Fruit fly (Drosophila melanogaster) whole organism, embryonic: ENCODE results near the gene CG44476.

Experiments used
- Atf-2 ChIP-seq: fragments of 200-800 bp; sonication (Bioruptor generic); optimal IDR thresholded peaks from 2 replicates; lab custom pipeline; 2016; ENCODE audit warnings: missing biosample characterization, missing genetic modification characterization
- Bteb2 ChIP-seq: fragments of 200-800 bp; sonication (Bioruptor generic); optimal IDR thresholded peaks from 2 replicates; lab custom pipeline; 2016; ENCODE audit warnings: missing biosample characterization, missing genetic modification characterization
- CG10209 ChIP-seq: fragments of 200-800 bp; sonication (Bioruptor generic); optimal IDR thresholded peaks from 3 replicates; lab custom pipeline; 2017; ENCODE audit warnings: missing biosample characterization, mild to moderate bottlenecking, missing genetic modification characterization, missing genetic modification reagents
- CG11247 ChIP-seq: fragments of 200-800 bp; sonication (Bioruptor generic); IDR thresholded peaks from 2 replicates; pipeline ENCODE4 v1.3.6; 2022; ENCODE audit warnings: missing biosample characterization, missing genetic modification characterization
- CG11504 ChIP-seq: fragments of 200-800 bp; sonication (Bioruptor generic); optimal IDR thresholded peaks from 3 replicates; lab custom pipeline; 2019; ENCODE audit warnings: missing biosample characterization, mild to moderate bottlenecking, missing genetic modification characterization, moderate library complexity
- CG15269 ChIP-seq: fragments of 200-800 bp; sonication (Bioruptor generic); optimal IDR thresholded peaks from 2 replicates; lab custom pipeline; 2018; ENCODE audit warnings: missing biosample characterization, mild to moderate bottlenecking, missing genetic modification characterization, moderate library complexity
- CG1603 ChIP-seq: fragments of 200-800 bp; sonication (Bioruptor generic); optimal IDR thresholded peaks from 2 replicates; lab custom pipeline; 2019; ENCODE audit warnings: missing biosample characterization, mild to moderate bottlenecking, missing genetic modification characterization, moderate library complexity
- CG2889 ChIP-seq: fragments of 200-800 bp; sonication (Bioruptor generic); IDR thresholded peaks from 3 replicates; pipeline ENCODE4 v1.3.6; 2022; ENCODE audit warnings: missing biosample characterization, missing genetic modification characterization
- CG4282 ChIP-seq: fragments of 200-800 bp; sonication (Bioruptor generic); optimal IDR thresholded peaks from 2 replicates; lab custom pipeline; 2016; ENCODE audit warnings: missing biosample characterization, missing genetic modification characterization
- CG4424 ChIP-seq: fragments of 200-800 bp; sonication (Bioruptor generic); optimal IDR thresholded peaks from 3 replicates; lab custom pipeline; 2016; ENCODE audit warnings: missing biosample characterization, missing genetic modification characterization
- CG4854 ChIP-seq: fragments of 200-800 bp; sonication (Bioruptor generic); optimal IDR thresholded peaks from 2 replicates; lab custom pipeline; 2016; ENCODE audit warnings: missing biosample characterization, missing genetic modification characterization, inconsistent platforms
- CG6654 ChIP-seq: fragments of 200-800 bp; sonication (Bioruptor generic); optimal IDR thresholded peaks from 2 replicates; lab custom pipeline; 2017; ENCODE audit warnings: missing biosample characterization, mild to moderate bottlenecking, missing genetic modification characterization
- CG6791 ChIP-seq: fragments of 200-800 bp; sonication (Bioruptor generic); IDR thresholded peaks from 3 replicates; pipeline ENCODE4 v1.3.6; 2022; ENCODE audit warnings: missing biosample characterization, missing genetic modification characterization; ENCODE audit not compliant: partially characterized antibody
- CG8281 ChIP-seq: fragments of 200-800 bp; sonication (Bioruptor generic); optimal IDR thresholded peaks from 2 replicates; lab custom pipeline; 2018; ENCODE audit warnings: missing biosample characterization, mild to moderate bottlenecking, missing genetic modification characterization, moderate library complexity
- CG8290 ChIP-seq, 3 experiments: fragments of 200-800 bp; sonication (Bioruptor generic); optimal IDR thresholded peaks; 2 replicates each; lab custom pipeline; 2016 to 2019; ENCODE audit warnings: missing biosample characterization in 3 of 3, missing genetic modification characterization in 3 of 3, mild to moderate bottlenecking in 2 of 3, moderate library complexity in 1 of 3
- CG8359 ChIP-seq: fragments of 200-800 bp; sonication (Bioruptor generic); optimal IDR thresholded peaks from 2 replicates; lab custom pipeline; 2017; ENCODE audit warnings: missing biosample characterization, mild to moderate bottlenecking, missing genetic modification characterization, borderline replicate concordance
- CG9876 ChIP-seq: fragments of 200-800 bp; sonication (Bioruptor generic); optimal IDR thresholded peaks from 2 replicates; lab custom pipeline; 2016; ENCODE audit warnings: missing biosample characterization, missing genetic modification characterization
- Camta ChIP-seq: fragments of 200-800 bp; sonication (Bioruptor generic); optimal IDR thresholded peaks from 2 replicates; lab custom pipeline; 2016; ENCODE audit warnings: missing biosample characterization, missing genetic modification characterization
- CkIIα-i1 ChIP-seq: fragments of 200-800 bp; sonication (Bioruptor generic); IDR thresholded peaks from 2 replicates; pipeline ENCODE4 v1.3.6; 2022; ENCODE audit warnings: missing biosample characterization, missing genetic modification characterization
- CoRest ChIP-seq: fragments of 200-800 bp; sonication (Bioruptor generic); optimal IDR thresholded peaks from 3 replicates; lab custom pipeline; 2018; ENCODE audit warnings: missing biosample characterization, mild to moderate bottlenecking, missing genetic modification characterization, moderate library complexity
- D19B ChIP-seq: fragments of 200-800 bp; sonication (Bioruptor generic); optimal IDR thresholded peaks from 2 replicates; lab custom pipeline; 2017; ENCODE audit warnings: missing biosample characterization, mild to moderate bottlenecking, missing genetic modification characterization
- Dbx ChIP-seq: fragments of 200-800 bp; sonication (Bioruptor generic); IDR thresholded peaks from 3 replicates; pipeline ENCODE4 v1.3.6; 2022; ENCODE audit warnings: missing biosample characterization, missing genetic modification characterization
- HmgD ChIP-seq: fragments of 200-800 bp; sonication (Bioruptor generic); optimal IDR thresholded peaks from 3 replicates; lab custom pipeline; 2016; ENCODE audit warnings: missing biosample characterization, missing genetic modification characterization
- Hr78 ChIP-seq, 2 experiments: fragments of 200-800 bp in 1 of 2; fragments of >200 bp in 1 of 2; sonication (Bioruptor generic) in 1 of 2; optimal IDR thresholded peaks; 2 replicates each; lab custom pipeline; 2017 to 2019; ENCODE audit warnings: missing biosample characterization in 2 of 2, missing genetic modification characterization in 2 of 2, mild to moderate bottlenecking in 1 of 2, moderate library complexity in 1 of 2
- Jarid2 ChIP-seq: fragments of 200-800 bp; sonication (Bioruptor generic); optimal IDR thresholded peaks from 3 replicates; lab custom pipeline; 2017; ENCODE audit warnings: mild to moderate bottlenecking, missing biosample characterization, missing genetic modification reagents, missing genetic modification characterization
- Lhr ChIP-seq: fragments of 200-800 bp; sonication (Bioruptor generic); optimal IDR thresholded peaks from 3 replicates; lab custom pipeline; 2017; ENCODE audit warnings: mild to moderate bottlenecking, missing biosample characterization, missing genetic modification reagents, missing genetic modification characterization
- MBD-R2 ChIP-seq: fragments of 200-800 bp; sonication (Bioruptor generic); IDR thresholded peaks from 2 replicates; pipeline ENCODE4 v1.3.6; 2022; ENCODE audit warnings: missing biosample characterization, missing genetic modification characterization
- NC2α ChIP-seq: fragments of 200-800 bp; sonication (Bioruptor generic); optimal IDR thresholded peaks from 2 replicates; lab custom pipeline; 2016; ENCODE audit warnings: missing biosample characterization, missing genetic modification characterization
- NK7.1 ChIP-seq: fragments of 200-800 bp; sonication (Bioruptor generic); optimal IDR thresholded peaks from 3 replicates; lab custom pipeline; 2016; ENCODE audit warnings: missing biosample characterization, missing genetic modification characterization
- Oaz ChIP-seq: fragments of 200-800 bp; sonication (Bioruptor generic); IDR thresholded peaks from 2 replicates; pipeline ENCODE4 v1.3.6; 2022; ENCODE audit warnings: missing biosample characterization, missing genetic modification characterization
- Opbp ChIP-seq: fragments of 200-800 bp; sonication (Bioruptor generic); IDR thresholded peaks from 3 replicates; pipeline ENCODE4 v1.3.6; 2022; ENCODE audit warnings: missing biosample characterization, missing genetic modification characterization; ENCODE audit not compliant: partially characterized antibody
- Rfx ChIP-seq: fragments of 200-800 bp; sonication (Bioruptor generic); IDR thresholded peaks from 2 replicates; pipeline ENCODE4 v1.3.6; 2022; ENCODE audit warnings: missing biosample characterization, missing genetic modification characterization
- Scr ChIP-seq: fragments of 200-800 bp; sonication (Bioruptor generic); IDR thresholded peaks from 2 replicates; pipeline ENCODE4 v1.3.6; 2022; ENCODE audit warnings: missing biosample characterization, missing genetic modification characterization; ENCODE audit not compliant: partially characterized antibody
- Sin3A ChIP-seq: fragments of >200 bp; optimal IDR thresholded peaks from 2 replicates; lab custom pipeline; 2018
- Six4 ChIP-seq: fragments of 200-800 bp; sonication (Bioruptor generic); optimal IDR thresholded peaks from 2 replicates; lab custom pipeline; 2016; ENCODE audit warnings: missing biosample characterization, missing genetic modification characterization
- ash1 ChIP-seq: fragments of 200-800 bp; sonication (Bioruptor generic); optimal IDR thresholded peaks from 2 replicates; lab custom pipeline; 2018; ENCODE audit warnings: missing biosample characterization, mild to moderate bottlenecking, missing genetic modification characterization
- ato ChIP-seq: fragments of 200-800 bp; sonication (Bioruptor generic); IDR thresholded peaks from 2 replicates; pipeline ENCODE4 v1.3.6; 2022; ENCODE audit warnings: missing biosample characterization, missing genetic modification characterization; ENCODE audit not compliant: partially characterized antibody
- btn ChIP-seq: fragments of 200-800 bp; sonication (Bioruptor generic); optimal IDR thresholded peaks from 2 replicates; lab custom pipeline; 2016; ENCODE audit warnings: missing biosample characterization, missing genetic modification characterization
- disco-r ChIP-seq: fragments of 200-800 bp; sonication (Bioruptor generic); optimal IDR thresholded peaks from 2 replicates; lab custom pipeline; 2016; ENCODE audit warnings: missing biosample characterization, missing genetic modification characterization
- eyg ChIP-seq: fragments of 200-800 bp; sonication (Bioruptor generic); optimal IDR thresholded peaks from 3 replicates; lab custom pipeline; 2016; ENCODE audit warnings: missing biosample characterization, missing genetic modification characterization
- fd3F ChIP-seq: fragments of 200-800 bp; sonication (Bioruptor generic); optimal IDR thresholded peaks from 2 replicates; lab custom pipeline; 2018; ENCODE audit warnings: missing biosample characterization, mild to moderate bottlenecking, missing genetic modification characterization, moderate library complexity
- ftz-f1 ChIP-seq: fragments of 200-800 bp; sonication (Bioruptor generic); optimal IDR thresholded peaks from 2 replicates; lab custom pipeline; 2016; ENCODE audit warnings: missing biosample characterization, missing genetic modification characterization
- kah ChIP-seq: fragments of 200-800 bp; sonication (Bioruptor generic); optimal IDR thresholded peaks from 2 replicates; lab custom pipeline; 2018; ENCODE audit warnings: missing biosample characterization, mild to moderate bottlenecking, missing genetic modification characterization
- knrl ChIP-seq: fragments of 200-800 bp; sonication (Bioruptor generic); IDR thresholded peaks from 3 replicates; pipeline ENCODE4 v1.3.6; 2022; ENCODE audit warnings: missing biosample characterization, missing genetic modification characterization; ENCODE audit not compliant: partially characterized antibody
- lbe ChIP-seq: fragments of 200-800 bp; sonication (Bioruptor generic); optimal IDR thresholded peaks from 2 replicates; lab custom pipeline; 2016; ENCODE audit warnings: missing biosample characterization, mild to moderate bottlenecking, missing genetic modification characterization
- nau ChIP-seq: fragments of 200-800 bp; sonication (Bioruptor generic); optimal IDR thresholded peaks from 3 replicates; lab custom pipeline; 2017; ENCODE audit warnings: missing biosample characterization, mild to moderate bottlenecking, missing genetic modification characterization, missing genetic modification reagents
- pan ChIP-seq, 4 experiments: fragments of >200 bp in 3 of 4; fragments of 200-800 bp in 1 of 4; sonication (Bioruptor generic) in 1 of 4; optimal IDR thresholded peaks in 3 of 4; IDR thresholded peaks in 1 of 4; 2 replicates each; pipeline versions ENCODE4 v1.3.6 to Lab custom; 2017 to 2022; ENCODE audit warnings: missing biosample characterization in 2 of 4, missing genetic modification characterization in 2 of 4, mixed read lengths in 1 of 4
- pnt ChIP-seq: fragments of 200-800 bp; sonication (Bioruptor generic); optimal IDR thresholded peaks from 3 replicates; lab custom pipeline; 2016; ENCODE audit warnings: missing biosample characterization, missing genetic modification characterization
- sima ChIP-seq: fragments of 200-800 bp; sonication (Bioruptor generic); optimal IDR thresholded peaks from 2 replicates; lab custom pipeline; 2016; ENCODE audit warnings: missing biosample characterization, missing genetic modification characterization
- stwl ChIP-seq: fragments of 200-800 bp; sonication (Bioruptor generic); optimal IDR thresholded peaks from 3 replicates; lab custom pipeline; 2018; ENCODE audit warnings: missing biosample characterization, mild to moderate bottlenecking, missing genetic modification characterization, moderate library complexity

The CG44476 gene

DNA sequence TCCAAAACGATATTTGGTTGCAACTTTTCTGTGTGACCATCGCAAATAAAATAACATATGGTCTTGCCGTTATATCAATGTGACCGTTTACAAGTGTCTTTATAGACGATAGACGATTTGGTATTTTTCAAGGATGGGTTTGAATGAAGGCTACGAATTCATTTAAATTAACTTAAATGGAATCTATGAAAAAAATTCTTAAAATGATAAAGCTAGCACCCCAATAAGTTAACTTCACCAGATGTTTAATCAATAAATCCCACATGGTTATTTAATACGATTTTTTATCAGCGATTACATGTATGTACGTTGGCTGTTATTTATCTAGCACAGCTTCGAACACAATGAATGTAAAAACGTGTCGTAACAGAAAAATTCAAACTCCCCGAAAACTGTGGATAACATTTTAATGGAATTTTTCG, 45.7 kb upstream of the CG44476 start (continued):
- TF ChIP-seq knrl (GFP tag; lab: Robert Waterston, UW) (peak; percentile 35; the same call in 1 of the 3 replicates), ash1 (GFP tag; lab: Kevin White, UChicago) (no peak), Dbx (GFP tag; lab: Robert Waterston, UW) (no peak), CkIIα-i1 (GFP tag; lab: Robert Waterston, UW) (no peak), CG4854 (GFP tag; lab: Kevin White, UChicago) (no peak), Hr78 (GFP tag; optimal IDR thresholded peaks at IDR 0.05; lab: Kevin White, UChicago) (no peak), CG10209 (no peak), CG15269 (tag; lab: Kevin White, UChicago) (no peak), ftz-f1 (GFP tag; lab: Kevin White, UChicago) (peak; percentile 6), D19B (GFP tag; lab: Kevin White, UChicago) (no peak), CG9876 (GFP tag; lab: Kevin White, UChicago) (no peak), CG8281 (no peak), Bteb2 (GFP tag; lab: Kevin White, UChicago) (no peak), NC2α (GFP tag; lab: Kevin White, UChicago) (no peak), Opbp (GFP tag; lab: Robert Waterston, UW) (0 out of 3 replicates have a peak, but pooled peaks have one; percentile 50), CG11504 (tag; lab: Kevin White, UChicago) (peak; percentile 52), CG1603 (tag; lab: Kevin White, UChicago) (peak; percentile 18), CoRest (tag; lab: Kevin White, UChicago) (no peak), CG2889 (GFP tag; lab: Robert Waterston, UW) (no peak), Six4 (GFP tag; lab: Kevin White, UChicago) (no peak), nau (GFP tag; lab: Kevin White, UChicago) (no peak), ato (GFP tag; lab: Robert Waterston, UW) (no peak), Lhr (GFP tag; lab: Kevin White, UChicago) (peak; percentile 34), eyg (GFP tag; lab: Kevin White, UChicago) (no peak), HmgD (GFP tag; lab: Kevin White, UChicago) (no peak), btn (GFP tag; lab: Kevin White, UChicago) (no peak), CG4424 (GFP tag; lab: Kevin White, UChicago) (no peak), Sin3A (no peak), pnt (GFP tag; lab: Kevin White, UChicago) (no peak), CG11247 (GFP tag; lab: Robert Waterston, UW) (no peak), CG6654 (GFP tag; lab: Kevin White, UChicago) (peak; percentile 98), Jarid2 (no peak), kah (GFP tag; lab: Kevin White, UChicago) (no peak), Camta (no peak), CG8359 (GFP tag; lab: Kevin White, UChicago) (no peak), NK7.1 (GFP tag; lab: Kevin White, UChicago) (no peak), MBD-R2 (GFP tag; lab: Robert Waterston, UW) (peak; percentile 78), lbe (GFP tag; lab: Kevin White, UChicago) (no peak), Rfx (GFP tag; lab: Robert Waterston, UW) (no peak), sima (no peak), disco-r (no peak), Scr (GFP tag; lab: Robert Waterston, UW) (peak; percentile 37; the same call in 1 of the 2 replicates), CG4282 (GFP tag; lab: Kevin White, UChicago) (no peak), CG6791 (GFP tag; lab: Robert Waterston, UW) (no peak), Oaz (no peak), stwl (tag; lab: Kevin White, UChicago) (peak; percentile 97), CG8290 (GFP tag; optimal IDR thresholded peaks at IDR 0.05; lab: Kevin White, UChicago) (no peak), CG8290 (tag; optimal IDR thresholded peaks at IDR 0.05; lab: Kevin White, UChicago) (no peak), pan (optimal IDR thresholded peaks at IDR 0.05; lab: Kevin White, UChicago) (no peak), pan (GFP tag; optimal IDR thresholded peaks at IDR 0.05 in 1 of 2, IDR thresholded peaks at IDR 0.05 in 1 of 2) (no peak), fd3F (GFP tag; lab: Kevin White, UChicago) (no peak), Atf-2 (no peak)
